Worm (Caenorhabditis elegans): ENCODE measurements around the gene T16G12.7.
"Not testable (repeated sequence)": the region's sequence is repeated elsewhere in the genome, so short reads cannot be mapped to it uniquely, and the experiment has no call there.

Gene T16G12.7

DNA sequence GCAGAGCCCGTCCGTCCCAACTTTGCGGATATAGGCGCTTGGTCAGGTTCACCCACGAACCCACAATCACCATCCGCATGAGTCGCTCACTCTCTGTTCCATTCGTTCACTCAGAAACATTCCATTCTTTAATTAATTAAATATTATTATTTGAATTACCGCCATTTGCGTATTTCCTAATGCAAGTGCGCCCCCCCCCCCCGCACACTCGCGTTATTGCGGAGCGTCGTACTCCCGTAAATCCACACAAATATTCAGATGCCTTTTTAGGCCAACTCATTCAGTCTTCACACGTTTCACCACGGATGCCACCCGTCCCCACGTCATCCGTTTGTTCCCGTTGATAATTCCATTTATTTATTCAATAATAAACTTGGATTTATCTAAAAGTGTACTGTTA is 10.4 kb upstream of the T16G12.7 start, which contains the start of gene T16G12.3:
Gene T16G12.3 (plus strand): TSS at position 301 of the 400 bp plus-strand sequence.
- TF ChIP-seq nhr-237, nhr-23, ZK546.5 (tag; optimal IDR thresholded peaks at IDR 0.05): not testable (repeated sequence)

DNA sequence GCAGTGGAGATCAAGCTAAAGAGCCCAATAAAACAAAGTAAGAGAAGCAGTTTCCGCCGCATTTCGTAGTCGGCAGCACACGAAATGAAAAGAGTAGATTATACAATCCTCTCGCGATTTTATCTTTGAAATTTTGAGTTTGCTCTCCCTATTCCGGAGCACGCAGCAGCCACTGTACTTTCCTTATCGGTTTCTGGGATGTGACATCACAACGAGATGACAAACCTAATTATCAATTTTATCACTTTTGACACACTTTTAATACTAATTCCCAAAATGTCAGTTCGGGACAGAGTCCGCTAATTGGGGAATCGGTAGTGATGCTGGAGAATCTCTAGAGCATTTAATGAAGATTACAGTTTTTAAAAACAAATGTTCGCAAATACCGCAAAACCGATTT is 9.8 kb upstream of the T16G12.7 start, which contains the start of gene T16G12.1:
Gene T16G12.1 (minus strand): TSS at position 176 of the 400 bp plus-strand sequence.
- TF ChIP-seq fkh-10 (GFP tag; optimal IDR thresholded peaks at IDR 0.05) (no peak), lin-39 (tag; optimal IDR thresholded peaks at IDR 0.05) (no peak), mml-1 (tag; optimal IDR thresholded peaks at IDR 0.05) (no peak), unc-39 (tag; optimal IDR thresholded peaks at IDR 0.05) (no peak), daf-12 (tag; optimal IDR thresholded peaks at IDR 0.05) (no peak), fkh-2 (tag; optimal IDR thresholded peaks at IDR 0.05) (no peak), pqm-1 (tag; optimal IDR thresholded peaks at IDR 0.05) (peak; percentile 60), elt-2 (tag; optimal IDR thresholded peaks at IDR 0.05) (peak; percentile 82), nhr-237 (tag; optimal IDR thresholded peaks at IDR 0.05) (no peak), egl-5 (tag; optimal IDR thresholded peaks at IDR 0.05) (no peak), ceh-28 (tag; optimal IDR thresholded peaks at IDR 0.05) (no peak), lin-15B (tag; optimal IDR thresholded peaks at IDR 0.05) (no peak), lsy-12 (tag; optimal IDR thresholded peaks at IDR 0.05) (no peak)

DNA sequence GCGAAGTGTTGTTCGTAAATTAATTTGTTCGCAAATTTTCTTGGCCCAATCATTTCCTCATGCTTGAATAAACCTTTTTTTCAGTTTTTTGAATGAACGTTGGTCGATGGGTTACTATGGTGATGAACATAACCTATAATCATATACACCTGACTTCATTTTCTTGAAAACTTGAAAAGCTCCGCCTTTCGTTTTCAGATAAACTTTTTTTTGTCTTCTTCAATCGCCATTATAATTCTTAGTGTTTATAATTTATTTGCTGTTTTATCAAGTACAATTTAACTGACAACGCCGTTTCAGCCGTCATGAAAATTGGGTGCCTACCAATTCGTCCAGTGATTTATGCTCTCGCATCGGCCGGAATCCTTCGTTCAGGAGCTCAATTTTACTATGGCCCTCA is 2.8 kb downstream of the T16G12.7 start, which contains the start of gene M04D8.7:
Gene M04D8.7 (plus strand): TSS at position 301 of the 400 bp plus-strand sequence.
- no peak for TF ChIP-seq ceh-9 (tag; optimal IDR thresholded peaks at IDR 0.05)
- peak; percentile 1 for TF ChIP-seq fkh-10 (GFP tag; optimal IDR thresholded peaks at IDR 0.05)

DNA sequence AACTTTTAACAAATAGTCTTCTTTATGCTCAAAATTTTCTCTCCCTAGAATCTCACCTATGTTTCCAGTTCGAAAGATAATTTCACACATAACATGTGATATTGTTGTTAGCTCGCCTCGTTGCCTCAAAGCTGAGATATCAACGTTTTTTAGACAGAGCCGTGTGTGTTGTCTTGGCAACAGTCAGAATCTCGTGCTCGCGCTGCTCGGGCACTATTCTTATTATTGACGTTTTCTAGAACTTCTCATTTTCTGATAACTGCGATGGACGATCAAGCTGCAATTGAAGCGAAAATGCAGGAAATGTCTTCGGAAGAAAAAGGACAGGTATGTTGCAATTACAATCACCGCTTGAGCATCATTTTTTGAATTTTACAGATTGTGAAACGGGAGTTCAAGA is 4.1 kb downstream of the T16G12.7 start, which contains the start of gene xbx-3:
Gene xbx-3 (plus strand): TSS at position 163 of the 400 bp plus-strand sequence.
- TF ChIP-seq nhr-11 (tag; optimal IDR thresholded peaks at IDR 0.05) (peak; percentile 79), elt-1 (tag; optimal IDR thresholded peaks at IDR 0.05) (no peak)

DNA sequence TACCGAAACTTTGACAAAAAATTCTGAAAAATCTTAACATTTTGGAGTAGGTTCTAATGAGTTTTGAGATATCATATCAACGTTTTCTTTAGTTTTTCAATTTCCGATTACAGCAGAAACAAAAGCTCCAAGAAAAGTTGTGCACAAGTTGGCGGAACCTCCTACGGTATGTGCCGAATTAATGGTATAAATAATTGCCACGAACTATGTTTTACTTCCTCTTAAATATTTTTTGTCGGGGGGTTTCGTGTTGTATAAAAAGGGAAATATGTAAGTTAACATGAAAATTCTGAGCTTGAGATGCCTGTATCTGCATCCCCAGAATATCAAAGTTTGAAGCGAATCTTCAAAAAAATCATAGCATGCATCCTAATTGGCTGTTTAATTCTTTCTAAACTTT is 6.0 kb downstream of the T16G12.7 start, which contains the start of gene M04D8.8:
Gene M04D8.8 (plus strand): TSS at position 301 of the 400 bp plus-strand sequence.
- TF ChIP-seq egl-27 (tag; optimal IDR thresholded peaks at IDR 0.05): no peak
- TF ChIP-seq nhr-237 (tag; optimal IDR thresholded peaks at IDR 0.05): no peak
- no peak for TF ChIP-seq R02D3.7 (tag; optimal IDR thresholded peaks at IDR 0.05)
- TF ChIP-seq nhr-25 (tag; optimal IDR thresholded peaks at IDR 0.05): no peak

DNA sequence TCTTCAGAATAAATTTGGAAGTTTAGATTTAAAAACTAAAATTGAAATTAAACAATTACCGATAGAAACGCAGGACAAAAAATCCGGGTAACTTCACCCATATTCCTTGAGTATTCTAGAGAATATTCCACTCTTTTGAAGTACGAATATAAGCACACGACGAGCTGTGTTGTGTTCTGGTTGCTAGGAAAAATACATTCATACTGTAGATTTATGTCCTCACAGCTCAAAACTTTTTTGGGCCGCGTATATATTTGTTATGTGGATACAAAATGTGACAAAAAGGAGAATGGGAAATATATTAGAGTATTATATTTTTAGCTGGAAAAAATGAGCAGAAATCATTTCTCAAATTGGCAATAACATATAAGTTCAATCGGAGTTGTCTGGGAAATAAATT is 6.7 kb downstream of the T16G12.7 start, which contains the start of gene M04D8.5:
Gene M04D8.5 (minus strand): TSS at position 101 of the 400 bp plus-strand sequence.
- TF ChIP-seq aly-2 (tag; optimal IDR thresholded peaks at IDR 0.05): no peak
- no peak for TF ChIP-seq lsy-12 (tag; optimal IDR thresholded peaks at IDR 0.05)
- TF ChIP-seq ceh-28 (tag; optimal IDR thresholded peaks at IDR 0.05): no peak
- no peak for TF ChIP-seq ama-1 (optimal IDR thresholded peaks at IDR 0.05)
- no peak for TF ChIP-seq tbx-2 (tag; optimal IDR thresholded peaks at IDR 0.05)
- no peak for TF ChIP-seq eor-1 (tag; optimal IDR thresholded peaks at IDR 0.05)
- no peak for TF ChIP-seq egl-27 (tag; optimal IDR thresholded peaks at IDR 0.05)
- no peak for TF ChIP-seq unc-62 (GFP tag; optimal IDR thresholded peaks at IDR 0.05)
- no peak for TF ChIP-seq jun-1 (tag; optimal IDR thresholded peaks at IDR 0.05)
- no peak for TF ChIP-seq daf-12 (tag; optimal IDR thresholded peaks at IDR 0.05)
- no peak for TF ChIP-seq egl-5 (tag; optimal IDR thresholded peaks at IDR 0.05)
- TF ChIP-seq nhr-76 (tag; optimal IDR thresholded peaks at IDR 0.05): no peak
- no peak for TF ChIP-seq unc-39 (tag; optimal IDR thresholded peaks at IDR 0.05)
- TF ChIP-seq nhr-28 (tag; optimal IDR thresholded peaks at IDR 0.05): no peak
- no peak for TF ChIP-seq sea-2 (GFP tag; optimal IDR thresholded peaks at IDR 0.05)
- TF ChIP-seq ceh-82 (tag; optimal IDR thresholded peaks at IDR 0.05): no peak
- TF ChIP-seq nhr-43 (tag; optimal IDR thresholded peaks at IDR 0.05; ENCODE audit: poor library complexity, severe bottlenecking): no peak
- TF ChIP-seq nhr-67 (tag; optimal IDR thresholded peaks at IDR 0.05): no peak
- no peak for TF ChIP-seq R02D3.7 (tag; optimal IDR thresholded peaks at IDR 0.05)
- no peak for TF ChIP-seq nhr-11 (tag; optimal IDR thresholded peaks at IDR 0.05)
